Fruit fly (Drosophila melanogaster): ENCODE measurements around the gene CG9988.

- TF ChIP-seq CG9139 (GFP tag; optimal IDR thresholded peaks at IDR 0.05) (no peak), CG6163 (GFP tag; IDR thresholded peaks at IDR 0.05) (no peak), CG31627 (GFP tag; optimal IDR thresholded peaks at IDR 0.05) (no peak), CG11902 (GFP tag; optimal IDR thresholded peaks at IDR 0.05) (no peak), CG7368 (GFP tag; optimal IDR thresholded peaks at IDR 0.05) (no peak), CG10631 (GFP tag; optimal IDR thresholded peaks at IDR 0.05) (no peak), CG6808 (GFP tag; optimal IDR thresholded peaks at IDR 0.05) (no peak), CG8119 (GFP tag; IDR thresholded peaks at IDR 0.05) (no peak), CG1621 (tag; optimal IDR thresholded peaks at IDR 0.05) (no peak), Hr39 (GFP tag; optimal IDR thresholded peaks at IDR 0.05) (no peak), topi (GFP tag; optimal IDR thresholded peaks at IDR 0.05) (no peak)
Observed at dm6 chr3R:28588395-28589050, 47.7 kb upstream of the CG9988 start.
